Fruit fly (Drosophila melanogaster): ENCODE measurements around the gene CG2930.

The CG2930 gene

dm6 chrX:3868456-3869023 lies at the start of gene CG2930 (continued):
- peak; percentile 45; the same call in 1 of the 2 replicates for TF ChIP-seq MBD-R2 (GFP tag; IDR thresholded peaks at IDR 0.05)
- TF ChIP-seq CG9727 (GFP tag; optimal IDR thresholded peaks at IDR 0.05): peak; percentile 79
- TF ChIP-seq tin (GFP tag; optimal IDR thresholded peaks at IDR 0.05): peak; percentile 86
- TF ChIP-seq CG10565 (GFP tag; optimal IDR thresholded peaks at IDR 0.05): peak; percentile 35
- peak; percentile 87 to 92 for TF ChIP-seq bsh (GFP tag; optimal IDR thresholded peaks at IDR 0.05)
- TF ChIP-seq pzg (GFP tag; optimal IDR thresholded peaks at IDR 0.05): no peak
- peak; percentile 78 for TF ChIP-seq fd64A (GFP tag; optimal IDR thresholded peaks at IDR 0.05)
- TF ChIP-seq vvl (GFP tag; IDR thresholded peaks at IDR 0.05): peak; percentile 96
- TF ChIP-seq CG14860 (GFP tag; IDR thresholded peaks at IDR 0.05; ENCODE audit: partially characterized antibody): no peak
- TF ChIP-seq al (GFP tag; IDR thresholded peaks at IDR 0.05): peak; percentile 47; the same call in 1 of the 2 replicates
- TF ChIP-seq knrl (GFP tag; IDR thresholded peaks at IDR 0.05; ENCODE audit: partially characterized antibody): no peak
- TF ChIP-seq z (GFP tag; IDR thresholded peaks at IDR 0.05): 0 out of 3 replicates have a peak, but pooled peaks have one; percentile 34
- 0 out of 2 replicates have a peak, but pooled peaks have one; percentile 12 for TF ChIP-seq Dref (GFP tag; IDR thresholded peaks at IDR 0.05)
- TF ChIP-seq CG8089 (GFP tag; optimal IDR thresholded peaks at IDR 0.05): peak; percentile 78
- peak; percentile 94 for TF ChIP-seq Med (GFP tag)
- peak; percentile 51 for TF ChIP-seq CG8290 (GFP tag; optimal IDR thresholded peaks at IDR 0.05)
- peak in 1 of 2 experiments; percentile 81 for TF ChIP-seq CG8290 (tag; optimal IDR thresholded peaks at IDR 0.05)
- TF ChIP-seq ems (GFP tag; optimal IDR thresholded peaks at IDR 0.05): peak; percentile 69
- TF ChIP-seq Nf-YA (GFP tag; IDR thresholded peaks at IDR 0.05): peak; percentile 80
- peak; percentile 83 for TF ChIP-seq CG4730 (GFP tag; IDR thresholded peaks at IDR 0.05)
- TF ChIP-seq dati (GFP tag; IDR thresholded peaks at IDR 0.05): peak; percentile 77
- peak; percentile 79 for TF ChIP-seq CG12071 (GFP tag; optimal IDR thresholded peaks at IDR 0.05)
- no peak for TF ChIP-seq pfk (GFP tag; optimal IDR thresholded peaks at IDR 0.05)
- peak; percentile 13 for TF ChIP-seq MESR4 (GFP tag; optimal IDR thresholded peaks at IDR 0.05)
- peak; percentile 86 for TF ChIP-seq Rx (GFP tag; IDR thresholded peaks at IDR 0.05)
- peak; percentile 65 for TF ChIP-seq CG8359 (GFP tag; optimal IDR thresholded peaks at IDR 0.05; ENCODE audit: borderline replicate concordance)
- peak; percentile 83 for TF ChIP-seq dimm (GFP tag; IDR thresholded peaks at IDR 0.05)
- TF ChIP-seq Hey (tag; optimal IDR thresholded peaks at IDR 0.05): no peak
- peak; percentile 76 for TF ChIP-seq CG17829 (tag; optimal IDR thresholded peaks at IDR 0.05)
- TF ChIP-seq CG11695 (GFP tag; IDR thresholded peaks at IDR 0.05): peak; percentile 85
- TF ChIP-seq CG9437 (GFP tag; optimal IDR thresholded peaks at IDR 0.05): peak; percentile 59
- TF ChIP-seq Sry-β (GFP tag; optimal IDR thresholded peaks at IDR 0.05): no peak
- TF ChIP-seq Atf-2 (GFP tag; optimal IDR thresholded peaks at IDR 0.05): peak; percentile 72
- peak; percentile 69 for TF ChIP-seq tx (GFP tag; optimal IDR thresholded peaks at IDR 0.05)
- peak; percentile 85 for TF ChIP-seq NfI (GFP tag; optimal IDR thresholded peaks at IDR 0.05)
- peak; percentile 85 for TF ChIP-seq E2f1 (GFP tag; IDR thresholded peaks at IDR 0.05)
- peak; percentile 73 for TF ChIP-seq shn (GFP tag; optimal IDR thresholded peaks at IDR 0.05)

DNA sequence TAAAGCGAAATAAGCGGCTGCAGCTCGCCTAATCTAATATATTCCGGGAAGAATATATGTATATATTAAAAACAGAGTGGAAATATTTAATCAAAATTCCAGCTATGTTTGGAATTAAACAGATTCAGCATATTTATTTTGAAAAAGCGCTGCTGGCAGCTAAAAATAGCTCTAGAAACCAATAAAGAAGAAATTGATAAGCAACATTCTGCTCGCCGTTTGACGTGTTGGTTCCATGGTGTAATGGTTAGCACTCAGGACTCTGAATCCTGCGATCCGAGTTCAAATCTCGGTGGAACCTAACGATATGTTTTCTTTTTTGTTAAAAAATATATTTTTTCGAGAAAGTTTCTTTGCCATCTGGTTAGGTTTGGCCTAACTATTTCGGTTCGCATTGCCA lies 49.3 kb upstream of the CG2930 start:
- no peak for TF ChIP-seq ind (GFP tag; optimal IDR thresholded peaks at IDR 0.05)
- no peak for TF ChIP-seq Abd-B (GFP tag; optimal IDR thresholded peaks at IDR 0.05)
- no peak for TF ChIP-seq Meics (GFP tag; optimal IDR thresholded peaks at IDR 0.05)
- TF ChIP-seq tna (GFP tag; IDR thresholded peaks at IDR 0.05; ENCODE audit: partially characterized antibody): no peak
- TF ChIP-seq GATAe (GFP tag; conservative IDR thresholded peaks at IDR 0.05): no peak
- no peak for TF ChIP-seq Sox100B (GFP tag; optimal IDR thresholded peaks at IDR 0.05)
- no peak for TF ChIP-seq en (GFP tag; optimal IDR thresholded peaks at IDR 0.05)
- peak; percentile 28; the same call in 1 of the 3 replicates for TF ChIP-seq CG7963 (GFP tag; IDR thresholded peaks at IDR 0.05; ENCODE audit: partially characterized antibody)
- no peak for TF ChIP-seq CG17359 (tag; optimal IDR thresholded peaks at IDR 0.05)
- no peak for TF ChIP-seq Spps (tag; optimal IDR thresholded peaks at IDR 0.05)
- no peak for TF ChIP-seq ewg (GFP tag; optimal IDR thresholded peaks at IDR 0.05)
- TF ChIP-seq CG17612 (GFP tag; IDR thresholded peaks at IDR 0.05): no peak
- peak; percentile 87 for TF ChIP-seq Bdp1 (GFP tag; optimal IDR thresholded peaks at IDR 0.05)
- no peak for TF ChIP-seq jigr1 (GFP tag; IDR thresholded peaks at IDR 0.05)
- TF ChIP-seq zf30C (GFP tag; optimal IDR thresholded peaks at IDR 0.05): no peak
- no peak for TF ChIP-seq mld (GFP tag; IDR thresholded peaks at IDR 0.05; ENCODE audit: partially characterized antibody)

Measured in whole organism, embryonic.